Worm (Caenorhabditis elegans) whole organism, young adult: ENCODE data around the gene ifta-2.

Experiments
- B0019.2 ChIP-seq: fragments of 200-800 bp; sonication (Bioruptor generic); conservative IDR thresholded peaks from 2 replicates; pipeline ENCODE4 v1.3.6; 2022; ENCODE audit warnings: missing genetic modification reagents, missing genetic modification characterization, missing compliant biosample characterization
- B0035.1 ChIP-seq: sonication (generic microtip); optimal IDR thresholded peaks from 2 replicates; lab custom pipeline; 2016; ENCODE audit warnings: missing genetic modification characterization, mild to moderate bottlenecking, missing compliant biosample characterization, missing genotype, missing genetic modification reagents
- B0336.3 ChIP-seq: fragments of 200-800 bp; sonication (Bioruptor generic); IDR thresholded peaks from 2 replicates; pipeline ENCODE4 v1.3.6; 2022; ENCODE audit warnings: missing genetic modification characterization, missing compliant biosample characterization
- C17E4.6 ChIP-seq: fragments of 200-800 bp; sonication (Bioruptor generic); IDR thresholded peaks from 2 replicates; pipeline ENCODE4 v1.3.6; 2022; ENCODE audit warnings: missing genetic modification reagents, missing genetic modification characterization, missing compliant biosample characterization
- F22D6.2 ChIP-seq: sonication (generic microtip); optimal IDR thresholded peaks from 2 replicates; lab custom pipeline; 2016; ENCODE audit warnings: mild to moderate bottlenecking, missing genetic modification characterization, missing compliant biosample characterization
- F23B12.7 ChIP-seq: sonication (generic microtip); optimal IDR thresholded peaks from 2 replicates; lab custom pipeline; 2017; ENCODE audit warnings: missing genetic modification characterization, mild to moderate bottlenecking, missing compliant biosample characterization, antibody characterized with exemption, moderate library complexity; ENCODE audit not compliant: insufficient read depth
- F37B4.10 ChIP-seq: fragments of 200-800 bp; sonication (Bioruptor generic); IDR thresholded peaks from 2 replicates; pipeline ENCODE4 v1.3.6; 2022; ENCODE audit warnings: missing genetic modification characterization, missing compliant biosample characterization
- F39B2.1 ChIP-seq: fragments of 200-800 bp; sonication (Bioruptor generic); IDR thresholded peaks from 2 replicates; pipeline ENCODE4 v1.3.6; 2022; ENCODE audit warnings: missing genetic modification reagents, missing genetic modification characterization, missing compliant biosample characterization
- F55B11.4 ChIP-seq: sonication (generic microtip); optimal IDR thresholded peaks from 2 replicates; lab custom pipeline; 2016; ENCODE audit warnings: missing compliant biosample characterization, missing genetic modification characterization, borderline replicate concordance; ENCODE audit not compliant: insufficient read depth
- K11D2.4 ChIP-seq: fragments of 200-800 bp; sonication (Bioruptor generic); IDR thresholded peaks from 2 replicates; pipeline ENCODE4 v1.3.6; 2022; ENCODE audit warnings: missing genetic modification reagents, missing genetic modification characterization, missing compliant biosample characterization
- K12H6.12 ChIP-seq: fragments of 200-800 bp; sonication (Bioruptor generic); optimal IDR thresholded peaks from 2 replicates; lab custom pipeline; 2018; ENCODE audit warnings: mild to moderate bottlenecking, missing genetic modification characterization, missing compliant biosample characterization
- Y67H2A.10 ChIP-seq: fragments of 200-800 bp; sonication (Bioruptor generic); conservative IDR thresholded peaks from 2 replicates; pipeline ENCODE4 v1.3.6; 2022; ENCODE audit warnings: missing genetic modification reagents, missing genetic modification characterization, missing compliant biosample characterization
- akir-1 ChIP-seq: fragments of 200-800 bp; sonication (Bioruptor generic); optimal IDR thresholded peaks from 2 replicates; lab custom pipeline; 2018; ENCODE audit warnings: mild to moderate bottlenecking, missing genetic modification characterization, moderate library complexity, missing compliant biosample characterization
- aptf-2 ChIP-seq: fragments of 200-800 bp; sonication (Bioruptor generic); conservative IDR thresholded peaks from 2 replicates; pipeline ENCODE4 v1.3.6; 2022; ENCODE audit warnings: missing genetic modification reagents, missing genetic modification characterization, missing compliant biosample characterization
- aptf-3 ChIP-seq: fragments of 200-800 bp; sonication (Bioruptor generic); IDR thresholded peaks from 2 replicates; pipeline ENCODE4 v1.3.6; 2022; ENCODE audit warnings: missing genetic modification characterization, missing compliant biosample characterization
- attf-6 ChIP-seq: fragments of 200-800 bp; sonication (Bioruptor generic); IDR thresholded peaks from 2 replicates; pipeline ENCODE4 v1.3.6; 2022; ENCODE audit warnings: missing genetic modification reagents, missing genetic modification characterization, missing compliant biosample characterization
- ceh-100 ChIP-seq: fragments of 200-800 bp; sonication (Bioruptor generic); IDR thresholded peaks from 2 replicates; pipeline ENCODE4 v1.3.6; 2022; ENCODE audit warnings: missing genetic modification reagents, missing genetic modification characterization, missing compliant biosample characterization
- ceh-58 ChIP-seq: fragments of 200-800 bp; sonication (Bioruptor generic); IDR thresholded peaks from 2 replicates; pipeline ENCODE4 v1.3.6; 2022; ENCODE audit warnings: missing genetic modification characterization, missing compliant biosample characterization
- chd-7 ChIP-seq: sonication (generic microtip); optimal IDR thresholded peaks from 2 replicates; lab custom pipeline; 2016; ENCODE audit warnings: mild to moderate bottlenecking, missing genetic modification characterization, moderate library complexity, missing compliant biosample characterization
- dpl-1 ChIP-seq: fragments of 150-350 bp; optimal IDR thresholded peaks from 2 replicates; lab custom pipeline; 2014; ENCODE audit warnings: missing biosample characterization, missing genetic modification reagents, missing genetic modification characterization
- egl-44 ChIP-seq: fragments of 200-800 bp; sonication (Bioruptor generic); IDR thresholded peaks from 2 replicates; pipeline ENCODE4 v1.3.6; 2022; ENCODE audit warnings: missing genetic modification reagents, missing genetic modification characterization, missing compliant biosample characterization
- fkh-3 ChIP-seq: sonication (generic microtip); optimal IDR thresholded peaks from 2 replicates; lab custom pipeline; 2016; ENCODE audit warnings: mild to moderate bottlenecking, missing genetic modification characterization, missing compliant biosample characterization
- gei-17 ChIP-seq: fragments of 200-800 bp; sonication (Bioruptor generic); optimal IDR thresholded peaks from 2 replicates; lab custom pipeline; 2018; ENCODE audit warnings: mild to moderate bottlenecking, missing genetic modification characterization, missing compliant biosample characterization
- him-1 ChIP-seq: sonication (generic microtip); optimal IDR thresholded peaks from 2 replicates; lab custom pipeline; 2016; ENCODE audit warnings: missing genotype, missing genetic modification reagents, missing genetic modification characterization, missing compliant biosample characterization
- hlh-12 ChIP-seq: sonication (generic microtip); optimal IDR thresholded peaks from 2 replicates; lab custom pipeline; 2016; ENCODE audit warnings: missing genetic modification characterization, missing compliant biosample characterization
- let-526 ChIP-seq: fragments of 200-800 bp; sonication (Bioruptor generic); IDR thresholded peaks from 2 replicates; pipeline ENCODE4 v1.3.6; 2022; ENCODE audit warnings: missing genetic modification reagents, missing genetic modification characterization, missing compliant biosample characterization
- lin-40 ChIP-seq: sonication (generic microtip); optimal IDR thresholded peaks from 2 replicates; lab custom pipeline; 2016; ENCODE audit warnings: missing genetic modification characterization, mild to moderate bottlenecking, missing compliant biosample characterization, missing genotype, missing genetic modification reagents
- lsl-1 ChIP-seq: fragments of 200-800 bp; sonication (Bioruptor generic); optimal IDR thresholded peaks from 2 replicates; lab custom pipeline; 2018; ENCODE audit warnings: mild to moderate bottlenecking, missing genetic modification characterization, moderate library complexity, missing compliant biosample characterization
- lsy-27 ChIP-seq: sonication (generic microtip); optimal IDR thresholded peaks from 2 replicates; lab custom pipeline; 2017; ENCODE audit warnings: missing genetic modification characterization, mild to moderate bottlenecking, missing compliant biosample characterization, antibody characterized with exemption, missing genotype, borderline replicate concordance; ENCODE audit not compliant: insufficient read depth
- madf-3 ChIP-seq: fragments of 200-800 bp; sonication (Bioruptor generic); IDR thresholded peaks from 2 replicates; pipeline ENCODE4 v1.3.6; 2022; ENCODE audit warnings: missing genetic modification reagents, missing genetic modification characterization, missing compliant biosample characterization
- madf-8 ChIP-seq: fragments of 200-800 bp; sonication (Bioruptor generic); conservative IDR thresholded peaks from 2 replicates; pipeline ENCODE4 v1.3.6; 2022; ENCODE audit warnings: missing genetic modification reagents, missing genetic modification characterization, missing compliant biosample characterization
- mel-28 ChIP-seq: sonication (generic microtip); optimal IDR thresholded peaks from 2 replicates; lab custom pipeline; 2016; ENCODE audit warnings: borderline replicate concordance, mild to moderate bottlenecking, missing genetic modification characterization, missing compliant biosample characterization
- mxl-1 ChIP-seq: sonication (generic microtip); optimal IDR thresholded peaks from 2 replicates; lab custom pipeline; 2016; ENCODE audit warnings: missing genetic modification characterization, missing compliant biosample characterization
- nfya-1 ChIP-seq: sonication (generic microtip); optimal IDR thresholded peaks from 2 replicates; lab custom pipeline; 2017; ENCODE audit warnings: antibody characterized with exemption, missing compliant biosample characterization, missing genetic modification characterization, borderline replicate concordance; ENCODE audit not compliant: insufficient read depth
- nhr-179 ChIP-seq: sonication (generic microtip); optimal IDR thresholded peaks from 2 replicates; lab custom pipeline; 2016; ENCODE audit warnings: mild to moderate bottlenecking, missing genetic modification characterization, missing compliant biosample characterization
- nhr-27 ChIP-seq: fragments of 200-800 bp; sonication (Bioruptor generic); optimal IDR thresholded peaks from 2 replicates; lab custom pipeline; 2018; ENCODE audit warnings: mild to moderate bottlenecking, missing genetic modification characterization, moderate library complexity, missing compliant biosample characterization
- nhr-80 ChIP-seq: sonication (generic microtip); optimal IDR thresholded peaks from 2 replicates; lab custom pipeline; 2016; ENCODE audit warnings: missing genetic modification characterization, missing compliant biosample characterization
- pbrm-1 ChIP-seq: fragments of 200-800 bp; sonication (Bioruptor generic); IDR thresholded peaks from 2 replicates; pipeline ENCODE4 v1.3.6; 2022; ENCODE audit warnings: missing genetic modification reagents, missing genetic modification characterization, missing compliant biosample characterization
- rec-8 ChIP-seq, 2 experiments: sonication (generic microtip); optimal IDR thresholded peaks; 2 replicates each; lab custom pipeline; 2016; ENCODE audit warnings: mild to moderate bottlenecking in 2 of 2, missing genetic modification characterization in 2 of 2, missing genetic modification reagents in 2 of 2, missing genotype in 2 of 2, missing biosample characterization in 1 of 2, missing compliant biosample characterization in 1 of 2, moderate library complexity in 1 of 2
- repo-1 ChIP-seq: sonication (generic microtip); optimal IDR thresholded peaks from 2 replicates; lab custom pipeline; 2017; ENCODE audit warnings: mild to moderate bottlenecking, missing genetic modification characterization, missing compliant biosample characterization
- snpc-1.3 ChIP-seq: sonication (generic microtip); optimal IDR thresholded peaks from 2 replicates; lab custom pipeline; 2017; ENCODE audit warnings: missing genetic modification characterization, mild to moderate bottlenecking, missing compliant biosample characterization, antibody characterized with exemption, moderate library complexity, missing genotype, missing genetic modification reagents; ENCODE audit not compliant: insufficient read depth
- tbp1 ChIP-seq: fragments of 200-800 bp; sonication (Bioruptor generic); optimal IDR thresholded peaks from 2 replicates; lab custom pipeline; 2018; ENCODE audit warnings: mild to moderate bottlenecking, missing genetic modification characterization, missing compliant biosample characterization
- tlf-1 ChIP-seq: fragments of 200-800 bp; sonication (Bioruptor generic); optimal IDR thresholded peaks from 2 replicates; lab custom pipeline; 2018; ENCODE audit warnings: mild to moderate bottlenecking, missing genetic modification characterization, missing compliant biosample characterization
- xnd-1 ChIP-seq: sonication (generic microtip); optimal IDR thresholded peaks from 2 replicates; lab custom pipeline; 2016; ENCODE audit warnings: missing genotype, missing genetic modification reagents, missing genetic modification characterization, missing compliant biosample characterization
- ztf-18 ChIP-seq: sonication (generic microtip); optimal IDR thresholded peaks from 2 replicates; lab custom pipeline; 2016; ENCODE audit warnings: missing genotype, mild to moderate bottlenecking, missing genetic modification characterization, missing compliant biosample characterization
- ztf-22 ChIP-seq: fragments of 200-800 bp; sonication (Bioruptor generic); optimal IDR thresholded peaks from 2 replicates; lab custom pipeline; 2018; ENCODE audit warnings: mild to moderate bottlenecking, missing genetic modification characterization, moderate library complexity, missing compliant biosample characterization
- ztf-25 ChIP-seq: fragments of 200-800 bp; sonication (Bioruptor generic); IDR thresholded peaks from 2 replicates; pipeline ENCODE4 v1.3.6; 2022; ENCODE audit warnings: missing genetic modification reagents, missing genetic modification characterization, missing compliant biosample characterization
- ztf-3 ChIP-seq: fragments of 200-800 bp; sonication (Bioruptor generic); optimal IDR thresholded peaks from 2 replicates; lab custom pipeline; 2018; ENCODE audit warnings: mild to moderate bottlenecking, missing genetic modification characterization, missing compliant biosample characterization

ifta-2 gene

DNA sequence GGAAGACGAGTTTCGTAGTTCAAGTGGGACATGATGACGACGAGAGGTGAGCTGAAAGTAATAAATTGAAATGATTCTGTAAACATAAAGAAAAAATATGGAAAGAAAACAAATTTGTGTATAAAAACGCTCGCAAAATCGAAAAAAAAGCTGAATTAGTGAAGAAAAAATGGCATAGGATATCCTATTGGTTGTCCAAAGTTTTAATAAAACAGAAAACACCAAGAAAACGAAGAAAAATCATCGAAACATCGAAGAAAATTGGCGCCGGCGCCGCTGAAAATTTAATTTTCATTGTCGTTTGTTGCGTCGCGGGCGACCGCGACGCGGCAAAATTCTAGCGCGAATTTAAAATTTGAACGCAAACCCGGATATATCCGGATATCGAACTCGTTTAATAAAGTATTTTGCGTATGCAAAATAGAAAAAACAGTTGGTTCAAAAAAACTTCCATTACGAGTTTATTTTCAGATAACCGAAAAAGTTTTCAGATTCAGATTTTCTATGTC, 28.2 kb downstream of the ifta-2 start, which contains the start of gene gln-5 (continued):
- no peak for TF ChIP-seq nfya-1
- peak; percentile 42 for TF ChIP-seq tbp1 (GFP tag; lab: Kevin White, UChicago)
- TF ChIP-seq snpc-1.3 (tag; lab: Kevin White, UChicago), result peak; percentile 41
- no peak for TF ChIP-seq nhr-27
- TF ChIP-seq F55B11.4 (tag; lab: Kevin White, UChicago), result no peak
- TF ChIP-seq nhr-80, result no peak
- TF ChIP-seq madf-8 (GFP tag; lab: Robert Waterston, UW), result peak; percentile 95
- no peak for TF ChIP-seq pbrm-1 (GFP tag; lab: Robert Waterston, UW)
- TF ChIP-seq akir-1 (GFP tag; lab: Kevin White, UChicago), result no peak
- TF ChIP-seq C17E4.6 (GFP tag; lab: Robert Waterston, UW), result peak; percentile 87
- TF ChIP-seq lin-40 (tag; lab: Kevin White, UChicago), result no peak
- no peak for TF ChIP-seq gei-17 (GFP tag; lab: Kevin White, UChicago)
- peak; percentile 90 for TF ChIP-seq dpl-1 (GFP tag; lab: Kevin White, UChicago)
- TF ChIP-seq B0019.2 (GFP tag; lab: Robert Waterston, UW), result peak; percentile 66
- TF ChIP-seq ceh-100 (GFP tag; lab: Robert Waterston, UW), result peak; percentile 51; the same call in 1 of the 2 replicates
- TF ChIP-seq mel-28 (tag; lab: Kevin White, UChicago), result no peak
- TF ChIP-seq ztf-22 (GFP tag; lab: Kevin White, UChicago), result no peak
- TF ChIP-seq K11D2.4 (GFP tag; lab: Robert Waterston, UW), result no peak
- TF ChIP-seq repo-1 (tag; lab: Kevin White, UChicago), result no peak
- no peak for TF ChIP-seq B0035.1 (tag; lab: Kevin White, UChicago)
- no peak for TF ChIP-seq aptf-2 (GFP tag; lab: Robert Waterston, UW)
- no peak for TF ChIP-seq F22D6.2
- TF ChIP-seq fkh-3 (tag; lab: Kevin White, UChicago), result no peak
- TF ChIP-seq F37B4.10 (GFP tag; lab: Robert Waterston, UW), result no peak
- no peak for TF ChIP-seq egl-44 (GFP tag; lab: Robert Waterston, UW)
- TF ChIP-seq let-526, result no peak
- no peak for TF ChIP-seq ztf-3 (GFP tag; lab: Kevin White, UChicago)
- no peak for TF ChIP-seq ztf-18 (tag; lab: Kevin White, UChicago)
- no peak for TF ChIP-seq rec-8 (tag; optimal IDR thresholded peaks at IDR 0.05; lab: Kevin White, UChicago)
- TF ChIP-seq ztf-25 (GFP tag; lab: Robert Waterston, UW), result no peak
- no peak for TF ChIP-seq lsy-27
- no peak for TF ChIP-seq K12H6.12 (tag; lab: Kevin White, UChicago)
- TF ChIP-seq tlf-1, result peak; percentile 90
- TF ChIP-seq aptf-3 (GFP tag; lab: Robert Waterston, UW), result no peak
- TF ChIP-seq nhr-179 (tag; lab: Kevin White, UChicago), result no peak
- no peak for TF ChIP-seq F23B12.7 (tag; lab: Kevin White, UChicago)
- peak; percentile 71 for TF ChIP-seq lsl-1 (GFP tag; lab: Kevin White, UChicago)
- peak; percentile 37; the same call in 1 of the 2 replicates for TF ChIP-seq B0336.3 (GFP tag; lab: Robert Waterston, UW)
- TF ChIP-seq ceh-58 (GFP tag; lab: Robert Waterston, UW), result no peak
- TF ChIP-seq him-1 (tag; lab: Kevin White, UChicago), result no peak
- TF ChIP-seq mxl-1 (tag; lab: Kevin White, UChicago), result no peak
- peak; percentile 93 for TF ChIP-seq xnd-1 (tag; lab: Kevin White, UChicago)
- TF ChIP-seq Y67H2A.10 (GFP tag; lab: Robert Waterston, UW), result no peak
- TF ChIP-seq hlh-12 (tag; lab: Kevin White, UChicago), result no peak
- TF ChIP-seq madf-3 (GFP tag; lab: Robert Waterston, UW), result peak; percentile 96
- peak; percentile 88 for TF ChIP-seq attf-6
- no peak for TF ChIP-seq F39B2.1 (GFP tag; lab: Robert Waterston, UW)
- TF ChIP-seq chd-7, result no peak
